Fruit fly (Drosophila melanogaster) whole organism, embryonic: ENCODE measurements around the gene sau.

Experiments
- Antp ChIP-seq: fragments of 200-800 bp; sonication (Bioruptor generic); optimal IDR thresholded peaks from 3 replicates; lab custom pipeline; 2016; ENCODE audit warnings: missing biosample characterization, missing genetic modification characterization
- Atf6 ChIP-seq: fragments of 200-800 bp; sonication (Bioruptor generic); IDR thresholded peaks from 2 replicates; pipeline ENCODE4 v1.3.6; 2022; ENCODE audit warnings: missing biosample characterization, missing genetic modification characterization
- Bteb2 ChIP-seq: fragments of 200-800 bp; sonication (Bioruptor generic); optimal IDR thresholded peaks from 2 replicates; lab custom pipeline; 2016; ENCODE audit warnings: missing biosample characterization, missing genetic modification characterization
- CG10274 ChIP-seq: fragments of 200-800 bp; sonication (Bioruptor generic); optimal IDR thresholded peaks from 3 replicates; lab custom pipeline; 2017; ENCODE audit warnings: missing biosample characterization, mild to moderate bottlenecking, missing genetic modification characterization
- CG11247 ChIP-seq: fragments of 200-800 bp; sonication (Bioruptor generic); IDR thresholded peaks from 2 replicates; pipeline ENCODE4 v1.3.6; 2022; ENCODE audit warnings: missing biosample characterization, missing genetic modification characterization
- CG11696 ChIP-seq: fragments of 200-800 bp; sonication (Bioruptor generic); IDR thresholded peaks from 2 replicates; pipeline ENCODE4 v1.3.6; 2022; ENCODE audit warnings: missing biosample characterization, missing genetic modification characterization
- CG12104 ChIP-seq: fragments of 200-800 bp; sonication (Bioruptor generic); optimal IDR thresholded peaks from 3 replicates; lab custom pipeline; 2016; ENCODE audit warnings: missing biosample characterization, missing genetic modification characterization
- CG12299 ChIP-seq: fragments of 200-800 bp; sonication (Bioruptor generic); optimal IDR thresholded peaks from 2 replicates; lab custom pipeline; 2018; ENCODE audit warnings: missing biosample characterization, mild to moderate bottlenecking, missing genetic modification characterization
- CG12744 ChIP-seq: fragments of 200-800 bp; sonication (Bioruptor generic); optimal IDR thresholded peaks from 2 replicates; lab custom pipeline; 2016; ENCODE audit warnings: missing biosample characterization, missing genetic modification characterization
- CG12769 ChIP-seq: fragments of 200-800 bp; sonication (Bioruptor generic); optimal IDR thresholded peaks from 2 replicates; lab custom pipeline; 2019; ENCODE audit warnings: missing biosample characterization, mild to moderate bottlenecking, missing genetic modification characterization, moderate library complexity
- CG13287 ChIP-seq: fragments of 200-800 bp; sonication (Bioruptor generic); IDR thresholded peaks from 2 replicates; pipeline ENCODE4 v1.3.6; 2022; ENCODE audit warnings: missing biosample characterization, missing genetic modification characterization; ENCODE audit not compliant: partially characterized antibody
- CG15073 ChIP-seq: fragments of 200-800 bp; sonication (Bioruptor generic); optimal IDR thresholded peaks from 2 replicates; lab custom pipeline; 2016; ENCODE audit warnings: missing biosample characterization, missing genetic modification characterization
- CG1603 ChIP-seq: fragments of 200-800 bp; sonication (Bioruptor generic); optimal IDR thresholded peaks from 2 replicates; lab custom pipeline; 2019; ENCODE audit warnings: missing biosample characterization, mild to moderate bottlenecking, missing genetic modification characterization, moderate library complexity
- CG1792 ChIP-seq: fragments of 200-800 bp; sonication (Bioruptor generic); optimal IDR thresholded peaks from 2 replicates; lab custom pipeline; 2016; ENCODE audit warnings: missing biosample characterization, missing genetic modification characterization
- CG18476 ChIP-seq: fragments of 200-800 bp; sonication (Bioruptor generic); optimal IDR thresholded peaks from 2 replicates; lab custom pipeline; 2016; ENCODE audit warnings: missing biosample characterization, mild to moderate bottlenecking, missing genetic modification characterization
- CG2199 ChIP-seq: fragments of 200-800 bp; sonication (Bioruptor generic); IDR thresholded peaks from 3 replicates; pipeline ENCODE4 v1.3.6; 2022; ENCODE audit warnings: missing biosample characterization, missing genetic modification characterization
- CG2712 ChIP-seq: fragments of 200-800 bp; optimal IDR thresholded peaks from 3 replicates; lab custom pipeline; 2019; ENCODE audit warnings: missing biosample characterization, mild to moderate bottlenecking, missing genetic modification characterization, moderate library complexity
- CG32767 ChIP-seq: fragments of 200-800 bp; sonication (Bioruptor generic); IDR thresholded peaks from 2 replicates; pipeline ENCODE4 v1.3.6; 2022; ENCODE audit warnings: missing biosample characterization, missing genetic modification characterization
- CG33557 ChIP-seq: fragments of 200-800 bp; sonication (Bioruptor generic); optimal IDR thresholded peaks from 2 replicates; lab custom pipeline; 2019; ENCODE audit warnings: missing biosample characterization, mild to moderate bottlenecking, missing genetic modification characterization, moderate library complexity
- CG6813 ChIP-seq: fragments of 200-800 bp; sonication (Bioruptor generic); optimal IDR thresholded peaks from 2 replicates; lab custom pipeline; 2017; ENCODE audit warnings: missing biosample characterization, missing genetic modification characterization, mild to moderate bottlenecking, moderate library complexity, missing genetic modification reagents
- CoRest ChIP-seq: fragments of 200-800 bp; sonication (Bioruptor generic); optimal IDR thresholded peaks from 3 replicates; lab custom pipeline; 2018; ENCODE audit warnings: missing biosample characterization, mild to moderate bottlenecking, missing genetic modification characterization, moderate library complexity
- D19B ChIP-seq: fragments of 200-800 bp; sonication (Bioruptor generic); optimal IDR thresholded peaks from 2 replicates; lab custom pipeline; 2017; ENCODE audit warnings: missing biosample characterization, mild to moderate bottlenecking, missing genetic modification characterization
- Dip3 ChIP-seq: fragments of 200-800 bp; sonication (Bioruptor generic); optimal IDR thresholded peaks from 3 replicates; lab custom pipeline; 2016; ENCODE audit warnings: missing biosample characterization, missing genetic modification characterization
- H2.0 ChIP-seq: fragments of 200-800 bp; sonication (Bioruptor generic); IDR thresholded peaks from 2 replicates; pipeline ENCODE4 v1.3.6; 2022; ENCODE audit warnings: missing biosample characterization, missing genetic modification characterization
- HHEX ChIP-seq: fragments of 200-800 bp; sonication (Bioruptor generic); optimal IDR thresholded peaks from 3 replicates; lab custom pipeline; 2017; ENCODE audit warnings: missing biosample characterization, mild to moderate bottlenecking, missing genetic modification characterization, missing genetic modification reagents
- HLH3B ChIP-seq: fragments of 200-800 bp; sonication (Bioruptor generic); IDR thresholded peaks from 2 replicates; pipeline ENCODE4 v1.3.6; 2022; ENCODE audit warnings: missing biosample characterization, missing genetic modification characterization
- Max ChIP-seq: fragments of 200-800 bp; sonication (Bioruptor generic); optimal IDR thresholded peaks from 2 replicates; lab custom pipeline; 2016; ENCODE audit warnings: missing biosample characterization, mild to moderate bottlenecking, missing genetic modification characterization
- Sox102F ChIP-seq: fragments of 200-800 bp; sonication (Bioruptor generic); optimal IDR thresholded peaks from 2 replicates; lab custom pipeline; 2018; ENCODE audit warnings: missing biosample characterization, mild to moderate bottlenecking, missing genetic modification characterization, moderate library complexity
- Sry-β ChIP-seq: fragments of 200-800 bp; sonication (Bioruptor generic); optimal IDR thresholded peaks from 2 replicates; lab custom pipeline; 2018; ENCODE audit warnings: missing biosample characterization, mild to moderate bottlenecking, missing genetic modification characterization, moderate library complexity
- Stat92E ChIP-seq, 3 experiments: fragments of >200 bp in 2 of 3; fragments of 200-800 bp in 1 of 3; sonication (Bioruptor generic) in 1 of 3; optimal IDR thresholded peaks; 2 replicates each; lab custom pipeline; 2017 to 2019; ENCODE audit warnings: missing biosample characterization in 3 of 3, missing genetic modification characterization in 3 of 3, mild to moderate bottlenecking in 1 of 3, moderate library complexity in 1 of 3
- chif ChIP-seq, 2 experiments: fragments of 200-800 bp; sonication (Bioruptor generic); optimal IDR thresholded peaks; 3 replicates each; lab custom pipeline; 2016; ENCODE audit warnings: missing biosample characterization in 2 of 2, missing genetic modification characterization in 2 of 2
- cwo ChIP-seq: fragments of 200-800 bp; sonication (Bioruptor generic); optimal IDR thresholded peaks from 3 replicates; lab custom pipeline; 2017; ENCODE audit warnings: missing biosample characterization, missing genetic modification characterization, mild to moderate bottlenecking, moderate library complexity, missing genetic modification reagents
- dan ChIP-seq: fragments of 200-800 bp; sonication (Bioruptor generic); IDR thresholded peaks from 2 replicates; pipeline ENCODE4 v1.3.6; 2022; ENCODE audit warnings: missing biosample characterization, missing genetic modification characterization
- disco-r ChIP-seq: fragments of 200-800 bp; sonication (Bioruptor generic); optimal IDR thresholded peaks from 2 replicates; lab custom pipeline; 2016; ENCODE audit warnings: missing biosample characterization, missing genetic modification characterization
- grn ChIP-seq: fragments of 200-800 bp; sonication (Bioruptor generic); optimal IDR thresholded peaks from 3 replicates; lab custom pipeline; 2017; ENCODE audit warnings: missing biosample characterization, missing genetic modification characterization
- hth ChIP-seq: fragments of >200 bp; optimal IDR thresholded peaks from 2 replicates; lab custom pipeline; 2017; ENCODE audit warnings: inconsistent platforms
- ind ChIP-seq: fragments of 200-800 bp; sonication (Bioruptor generic); optimal IDR thresholded peaks from 3 replicates; lab custom pipeline; 2016; ENCODE audit warnings: missing biosample characterization, missing genetic modification characterization
- jing ChIP-seq: fragments of 200-800 bp; sonication (Bioruptor generic); optimal IDR thresholded peaks from 2 replicates; lab custom pipeline; 2018; ENCODE audit warnings: missing biosample characterization, mild to moderate bottlenecking, missing genetic modification characterization
- kay ChIP-seq: fragments of 200-800 bp; sonication (Bioruptor generic); optimal IDR thresholded peaks from 2 replicates; lab custom pipeline; 2016; ENCODE audit warnings: missing biosample characterization, missing genetic modification characterization
- luna ChIP-seq: fragments of 200-800 bp; sonication (Bioruptor generic); optimal IDR thresholded peaks from 2 replicates; lab custom pipeline; 2016; ENCODE audit warnings: missing biosample characterization, missing genetic modification characterization
- mld ChIP-seq: fragments of 200-800 bp; sonication (Bioruptor generic); IDR thresholded peaks from 3 replicates; pipeline ENCODE4 v1.3.6; 2022; ENCODE audit warnings: missing biosample characterization, missing genetic modification characterization; ENCODE audit not compliant: partially characterized antibody
- phol ChIP-seq: fragments of 200-800 bp; sonication (Bioruptor generic); optimal IDR thresholded peaks from 3 replicates; lab custom pipeline; 2018; ENCODE audit warnings: missing biosample characterization, mild to moderate bottlenecking, missing genetic modification characterization, moderate library complexity
- pnt ChIP-seq: fragments of 200-800 bp; sonication (Bioruptor generic); optimal IDR thresholded peaks from 3 replicates; lab custom pipeline; 2016; ENCODE audit warnings: missing biosample characterization, missing genetic modification characterization
- psq ChIP-seq: fragments of 200-800 bp; sonication (Bioruptor generic); optimal IDR thresholded peaks from 2 replicates; lab custom pipeline; 2017; ENCODE audit warnings: missing biosample characterization, missing genetic modification characterization
- slbo ChIP-seq: fragments of 200-800 bp; sonication (Bioruptor generic); IDR thresholded peaks from 2 replicates; pipeline ENCODE4 v1.3.6; 2022; ENCODE audit warnings: missing biosample characterization, missing genetic modification characterization
- tgo ChIP-seq: fragments of 200-800 bp; sonication (Bioruptor generic); IDR thresholded peaks from 3 replicates; pipeline ENCODE4 v1.3.6; 2022; ENCODE audit warnings: missing biosample characterization, missing genetic modification characterization
- tll ChIP-seq, 2 experiments: fragments of 200-800 bp in 1 of 2; fragments of >200 bp in 1 of 2; sonication (Bioruptor generic) in 1 of 2; optimal IDR thresholded peaks; 2 replicates each; lab custom pipeline; 2017 to 2019; ENCODE audit warnings: missing biosample characterization in 2 of 2, missing genetic modification characterization in 2 of 2, mild to moderate bottlenecking in 1 of 2, moderate library complexity in 1 of 2
- ttk ChIP-seq: fragments of 200-800 bp; sonication (Bioruptor generic); IDR thresholded peaks from 2 replicates; pipeline ENCODE4 v2.1.2; 2022; ENCODE audit warnings: missing biosample characterization, missing genetic modification characterization
- vnd ChIP-seq: fragments of 200-800 bp; sonication (Bioruptor generic); IDR thresholded peaks from 3 replicates; pipeline ENCODE4 v1.3.6; 2022; ENCODE audit warnings: missing biosample characterization, missing genetic modification characterization; ENCODE audit not compliant: partially characterized antibody
- zen ChIP-seq: fragments of 200-800 bp; sonication (Bioruptor generic); optimal IDR thresholded peaks from 3 replicates; lab custom pipeline; 2018; ENCODE audit warnings: missing biosample characterization, mild to moderate bottlenecking, missing genetic modification characterization, moderate library complexity

Gene sau

dm6 chr2L:2189100-2189499 lies 37.0 kb upstream of the sau start (continued):
- TF ChIP-seq HHEX (GFP tag; lab: Kevin White, UChicago), result peak; percentile 27
- peak; percentile 39 for TF ChIP-seq Sry-β (GFP tag; lab: Kevin White, UChicago)
- TF ChIP-seq CG2199 (GFP tag; lab: Robert Waterston, UW), result no peak
- TF ChIP-seq grn (GFP tag; lab: Kevin White, UChicago), result no peak
- no peak for TF ChIP-seq CG1792 (GFP tag; lab: Kevin White, UChicago)
- TF ChIP-seq ind (GFP tag; lab: Kevin White, UChicago), result peak; percentile 40
- TF ChIP-seq Stat92E (GFP tag; optimal IDR thresholded peaks at IDR 0.05; lab: Kevin White, UChicago), result peak in 1 of 3 experiments; percentile 93
- no peak for TF ChIP-seq D19B
- no peak for TF ChIP-seq slbo
- TF ChIP-seq phol (tag; lab: Kevin White, UChicago), result peak; percentile 79
- TF ChIP-seq jing (GFP tag; lab: Kevin White, UChicago), result peak; percentile 40
- TF ChIP-seq CG13287 (GFP tag; lab: Robert Waterston, UW), result no peak
- TF ChIP-seq hth (lab: Kevin White, UChicago), result no peak
- TF ChIP-seq mld, result no peak
- TF ChIP-seq CG18476, result peak; percentile 40
- TF ChIP-seq Sox102F (GFP tag; lab: Kevin White, UChicago), result peak; percentile 52
- TF ChIP-seq H2.0 (GFP tag; lab: Robert Waterston, UW), result peak; percentile 44; the same call in 1 of the 2 replicates
- peak; percentile 86 for TF ChIP-seq CG33557 (GFP tag; lab: Kevin White, UChicago)
- TF ChIP-seq CG11696 (GFP tag; lab: Robert Waterston, UW), result 0 out of 2 replicates have a peak, but pooled peaks have one; percentile 28
- TF ChIP-seq Bteb2 (GFP tag; lab: Kevin White, UChicago), result no peak
- TF ChIP-seq CG12769 (tag; lab: Kevin White, UChicago), result no peak
- TF ChIP-seq CG15073, result no peak
- peak; percentile 25; the same call in 1 of the 2 replicates for TF ChIP-seq dan (GFP tag; lab: Robert Waterston, UW)
- peak; percentile 90 for TF ChIP-seq CG2712 (tag; lab: Kevin White, UChicago)
- no peak for TF ChIP-seq Dip3
- TF ChIP-seq chif (GFP tag; optimal IDR thresholded peaks at IDR 0.05; lab: Kevin White, UChicago), result peak; percentile 50 to 89
- TF ChIP-seq tll (GFP tag; optimal IDR thresholded peaks at IDR 0.05; lab: Kevin White, UChicago), result no peak
- TF ChIP-seq psq (GFP tag; lab: Kevin White, UChicago), result no peak
- peak; percentile 51 for TF ChIP-seq zen
- TF ChIP-seq disco-r (GFP tag; lab: Kevin White, UChicago), result no peak
- TF ChIP-seq CoRest (tag; lab: Kevin White, UChicago), result peak; percentile 68
- TF ChIP-seq CG12104, result peak; percentile 4
- peak; percentile 66 for TF ChIP-seq pnt (GFP tag; lab: Kevin White, UChicago)
- no peak for TF ChIP-seq CG32767 (GFP tag; lab: Robert Waterston, UW)
- TF ChIP-seq ttk, result no peak; the same call in 1 of the 2 replicates
- TF ChIP-seq CG1603 (tag; lab: Kevin White, UChicago), result peak; percentile 88
- TF ChIP-seq cwo (GFP tag; lab: Kevin White, UChicago), result no peak
- no peak for TF ChIP-seq luna (GFP tag; lab: Kevin White, UChicago)
- TF ChIP-seq CG12744 (GFP tag; lab: Kevin White, UChicago), result no peak
- peak; percentile 35 for TF ChIP-seq CG6813 (GFP tag; lab: Kevin White, UChicago)
- peak; percentile 25 for TF ChIP-seq kay (GFP tag; lab: Kevin White, UChicago)
- peak; percentile 35 for TF ChIP-seq Max (GFP tag; lab: Kevin White, UChicago)
- no peak for TF ChIP-seq Atf6 (GFP tag; lab: Robert Waterston, UW)
- TF ChIP-seq HLH3B, result peak; percentile 51; the same call in 1 of the 2 replicates
- TF ChIP-seq vnd (GFP tag; lab: Robert Waterston, UW), result no peak
- no peak for TF ChIP-seq CG10274 (GFP tag; lab: Kevin White, UChicago)
- TF ChIP-seq Antp (GFP tag; lab: Kevin White, UChicago), result peak; percentile 65
- no peak for TF ChIP-seq CG12299 (tag; lab: Kevin White, UChicago)
- peak; percentile 35; the same call in 1 of the 3 replicates for TF ChIP-seq tgo (GFP tag; lab: Robert Waterston, UW)
- no peak for TF ChIP-seq CG11247
